Worm (Caenorhabditis elegans): ENCODE measurements around the gene C46C2.3.

C46C2.3 gene

DNA sequence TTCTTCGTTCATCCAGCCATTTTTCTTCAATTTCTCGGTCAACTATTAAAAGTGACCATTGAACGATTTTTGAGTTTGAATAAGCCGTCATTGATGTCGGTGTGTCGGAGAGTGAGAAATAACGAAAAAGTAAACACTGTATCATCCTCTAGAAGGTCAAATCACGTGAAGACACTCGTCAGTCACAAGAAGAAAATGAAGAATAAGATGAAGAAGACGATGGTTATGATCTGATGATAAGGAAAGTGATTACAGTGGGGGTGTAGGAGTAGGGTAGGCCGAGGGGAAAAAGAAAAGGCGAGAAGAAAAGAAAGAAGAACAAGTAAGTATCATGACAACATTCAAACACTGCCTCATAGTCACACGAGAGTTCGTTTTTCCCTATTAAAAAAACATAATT lies 26.8 kb upstream of the C46C2.3 start (continued):
- TF ChIP-seq aha-1 (tag; optimal IDR thresholded peaks at IDR 0.05) (no peak), egl-27 (tag; optimal IDR thresholded peaks at IDR 0.05) (no peak), ets-5 (GFP tag; IDR thresholded peaks at IDR 0.05) (no peak), nhr-12 (tag; optimal IDR thresholded peaks at IDR 0.05) (no peak), grh-1 (GFP tag; IDR thresholded peaks at IDR 0.05) (peak; percentile 49), irx-1 (tag; optimal IDR thresholded peaks at IDR 0.05) (peak; percentile 34), aly-2 (tag; optimal IDR thresholded peaks at IDR 0.05) (no peak), nhr-20 (tag; optimal IDR thresholded peaks at IDR 0.05) (peak; percentile 92), ceh-63 (GFP tag; optimal IDR thresholded peaks at IDR 0.05) (no peak), lin-14 (GFP tag; optimal IDR thresholded peaks at IDR 0.05) (peak; percentile 85), zag-1 (tag; optimal IDR thresholded peaks at IDR 0.05) (no peak), unc-98 (GFP tag; IDR thresholded peaks at IDR 0.05) (no peak), nhr-11 (tag; optimal IDR thresholded peaks at IDR 0.05) (no peak), C04F5.9 (tag; optimal IDR thresholded peaks at IDR 0.05) (no peak), hlh-17 (GFP tag; optimal IDR thresholded peaks at IDR 0.05; ENCODE audit: borderline replicate concordance) (no peak), zip-4 (GFP tag; optimal IDR thresholded peaks at IDR 0.05) (no peak), fos-1 (tag; optimal IDR thresholded peaks at IDR 0.05) (peak; percentile 60), pqm-1 (tag; optimal IDR thresholded peaks at IDR 0.05) (no peak), tbx-2 (tag; optimal IDR thresholded peaks at IDR 0.05) (peak; percentile 74), nhr-28 (tag; optimal IDR thresholded peaks at IDR 0.05) (no peak), fkh-4 (tag; optimal IDR thresholded peaks at IDR 0.05; ENCODE audit: borderline replicate concordance) (no peak), blmp-1 (tag; optimal IDR thresholded peaks at IDR 0.05) (peak; percentile 93), lin-35 (GFP tag; optimal IDR thresholded peaks at IDR 0.05) (peak in 1 of 2 experiments; percentile 85), swsn-7 (tag; optimal IDR thresholded peaks at IDR 0.05) (peak; percentile 34), pax-3 (tag; optimal IDR thresholded peaks at IDR 0.05) (no peak), efl-1 (optimal IDR thresholded peaks at IDR 0.05) (peak; percentile 6 to 39), efl-1 (GFP tag; optimal IDR thresholded peaks at IDR 0.05 in 1 of 2) (peak in 1 of 2 experiments; percentile 92), nhr-237 (tag; optimal IDR thresholded peaks at IDR 0.05) (no peak), mef-2 (tag; optimal IDR thresholded peaks at IDR 0.05) (no peak), ceh-8 (GFP tag; optimal IDR thresholded peaks at IDR 0.05) (no peak), lsy-2 (tag; optimal IDR thresholded peaks at IDR 0.05) (peak; percentile 21 to 65), sptf-1 (tag; optimal IDR thresholded peaks at IDR 0.05) (no peak), elt-3 (tag; optimal IDR thresholded peaks at IDR 0.05) (peak in 4 of 6 experiments; percentile 79 to 96 (median 84)), ama-1 (optimal IDR thresholded peaks at IDR 0.05) (peak; percentile 17), lin-13 (GFP tag; optimal IDR thresholded peaks at IDR 0.05) (peak; percentile 13), lin-39 (tag; optimal IDR thresholded peaks at IDR 0.05) (no peak), snpc-4 (tag; optimal IDR thresholded peaks at IDR 0.05) (no peak), unc-62 (GFP tag; optimal IDR thresholded peaks at IDR 0.05) (no peak), C16A3.4 (tag; optimal IDR thresholded peaks at IDR 0.05) (peak; percentile 74), mdl-1 (tag; optimal IDR thresholded peaks at IDR 0.05) (peak in 1 of 2 experiments; percentile 78), mab-9 (GFP tag; IDR thresholded peaks at IDR 0.05) (no peak), nhr-47 (tag; optimal IDR thresholded peaks at IDR 0.05) (peak; percentile 55), sup-37 (GFP tag; optimal IDR thresholded peaks at IDR 0.05) (no peak), nhr-90 (tag; optimal IDR thresholded peaks at IDR 0.05; ENCODE audit: poor library complexity) (peak; percentile 90), F16B12.6 (tag; optimal IDR thresholded peaks at IDR 0.05) (no peak), C34B4.2 (tag; optimal IDR thresholded peaks at IDR 0.05) (no peak), sox-4 (tag; optimal IDR thresholded peaks at IDR 0.05) (no peak), snu-23 (GFP tag; optimal IDR thresholded peaks at IDR 0.05) (peak; percentile 88), rnt-1 (tag; optimal IDR thresholded peaks at IDR 0.05) (no peak), Y116A8C.19 (tag; optimal IDR thresholded peaks at IDR 0.05; ENCODE audit: borderline replicate concordance) (no peak), skn-1 (tag; optimal IDR thresholded peaks at IDR 0.05) (peak; percentile 24), tlp-1 (tag; optimal IDR thresholded peaks at IDR 0.05) (no peak), nhr-76 (tag; optimal IDR thresholded peaks at IDR 0.05) (no peak), hlh-4 (tag; optimal IDR thresholded peaks at IDR 0.05) (no peak), nhr-19 (GFP tag; conservative IDR thresholded peaks at IDR 0.05) (peak; percentile 84)

Data from whole organism, L1 larva.